Worm (Caenorhabditis elegans): Measurements from ENCODE around the gene dagl-2.

DNA sequence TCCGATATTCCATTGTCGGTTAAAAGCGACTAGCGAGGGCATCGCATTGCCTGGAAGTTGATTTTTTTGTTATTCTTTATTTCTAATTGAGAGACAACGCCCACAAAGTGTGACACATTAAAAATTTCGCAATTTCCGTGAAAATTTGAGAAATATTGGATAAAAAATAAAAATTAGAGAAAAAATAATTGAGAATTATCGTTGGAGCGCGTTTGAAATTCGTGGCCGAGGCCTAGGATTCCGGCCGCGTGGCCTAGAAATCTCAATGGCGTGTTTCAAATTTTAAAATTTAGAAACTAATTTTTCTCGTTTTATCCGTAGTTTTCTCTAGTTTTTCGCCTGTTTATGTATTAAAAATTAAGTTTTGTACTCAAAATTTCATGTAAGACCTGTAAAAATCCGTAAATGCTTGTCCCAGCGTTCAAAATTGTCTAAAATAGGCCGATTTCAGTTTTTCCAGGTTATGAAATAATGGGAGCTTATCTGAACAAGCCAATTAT, at the start of gene dagl-2, which contains the start of gene ppm-1.G:
- TF ChIP-seq skn-1 (tag; optimal IDR thresholded peaks at IDR 0.05) = no peak
- no peak for TF ChIP-seq elt-1 (tag; optimal IDR thresholded peaks at IDR 0.05)
- peak; percentile 38 for TF ChIP-seq mab-5 (tag; optimal IDR thresholded peaks at IDR 0.05)
- no peak for TF ChIP-seq aly-2 (tag; optimal IDR thresholded peaks at IDR 0.05)
- peak; percentile 62 for TF ChIP-seq nhr-25 (tag; optimal IDR thresholded peaks at IDR 0.05)
- no peak for TF ChIP-seq nhr-237 (tag; optimal IDR thresholded peaks at IDR 0.05)
- TF ChIP-seq lin-11 (tag; optimal IDR thresholded peaks at IDR 0.05) = peak; percentile 80
- no peak for TF ChIP-seq egl-27 (tag; optimal IDR thresholded peaks at IDR 0.05)
- no peak for TF ChIP-seq nhr-11 (tag; optimal IDR thresholded peaks at IDR 0.05)
- no peak for TF ChIP-seq ztf-4 (tag; optimal IDR thresholded peaks at IDR 0.05)
